Worm (Caenorhabditis elegans) whole organism, L3 larva: ENCODE data around the gene gop-1.

Experiments
- ama-1 ChIP-seq: fragments of 150-350 bp; optimal IDR thresholded peaks from 2 replicates; lab custom pipeline; 2018
- lin-15B ChIP-seq: fragments of 150-350 bp; optimal IDR thresholded peaks from 2 replicates; lab custom pipeline; 2014; ENCODE audit warnings: missing biosample characterization, missing genetic modification characterization
- nhr-77 ChIP-seq: fragments of 150-350 bp; optimal IDR thresholded peaks from 2 replicates; lab custom pipeline; 2014; ENCODE audit warnings: missing biosample characterization, missing genetic modification characterization
- unc-62 ChIP-seq: fragments of 150-350 bp; sonication (generic microtip); optimal IDR thresholded peaks from 4 replicates; lab custom pipeline; 2014; ENCODE audit warnings: missing biosample characterization, missing genetic modification reagents, missing genetic modification characterization
- ztf-11 ChIP-seq: fragments of 150-350 bp; optimal IDR thresholded peaks from 2 replicates; lab custom pipeline; 2014; ENCODE audit warnings: missing biosample characterization, missing genetic modification characterization

ce11 chrIII:5308278-5308677, 54.0 kb downstream of the gop-1 start, which contains the start of gene mog-3:
- TF ChIP-seq ztf-11 = no peak
- TF ChIP-seq lin-15B (tag; lab: Kevin White, UChicago) = peak; percentile 63
- no peak for TF ChIP-seq unc-62 (GFP tag; lab: Kevin White, UChicago)
- TF ChIP-seq ama-1 (lab: Kevin White, UChicago) = no peak
- TF ChIP-seq nhr-77 (tag; lab: Kevin White, UChicago) = no peak
